ENCODE assay signal across 2 fruit fly cellular contexts in genomic region chr3L:5268485-5268884, dm6.
A peak's percentile ranks its signal among the peaks of the same experiment; 100 is the strongest.
TF ChIP-seq lines count a peak whose summit lies in the region.

No protein-coding gene starts in this region.

- TF ChIP-seq CTCF in whole organism, embryonic (GFP tag; optimal IDR thresholded peaks at IDR 0.05; lab: Kevin White, UChicago): no peak

TF ChIP-seq in whole organism, embryonic, 481 proteins besides CTCF, POLR2A, EP300 and RAD21:
- TF ChIP-seq wor (GFP tag; IDR thresholded peaks at IDR 0.05; lab: Robert Waterston, UW) (no peak), NfI (GFP tag; optimal IDR thresholded peaks at IDR 0.05; lab: Kevin White, UChicago) (no peak), HLH3B (GFP tag; IDR thresholded peaks at IDR 0.05; lab: Robert Waterston, UW) (no peak), CG13894 (tag; optimal IDR thresholded peaks at IDR 0.05; lab: Kevin White, UChicago) (no peak), CG18764 (GFP tag; optimal IDR thresholded peaks at IDR 0.05; lab: Kevin White, UChicago) (no peak), ap (GFP tag; IDR thresholded peaks at IDR 0.05; lab: Robert Waterston, UW) (no peak), Ets65A (GFP tag; lab: Kevin White, UChicago) (peak; percentile 56), CG11456 (GFP tag; IDR thresholded peaks at IDR 0.05; lab: Robert Waterston, UW) (no peak), her (GFP tag; optimal IDR thresholded peaks at IDR 0.05; lab: Kevin White, UChicago) (no peak)
TF ChIP-seq in whole organism, embryonic: peak in this region for 1.

TF ChIP-seq in whole organism, wandering third instar larva, 38 proteins besides CTCF, POLR2A, EP300 and RAD21:
- TF ChIP-seq Hr78 (GFP tag; optimal IDR thresholded peaks at IDR 0.05; lab: Kevin White, UChicago): no peak
- TF ChIP-seq HLH106 (tag; optimal IDR thresholded peaks at IDR 0.05; lab: Kevin White, UChicago): no peak
- TF ChIP-seq Dfd (GFP tag; optimal IDR thresholded peaks at IDR 0.05; lab: Kevin White, UChicago): peak; percentile 95
- TF ChIP-seq ey (GFP tag; optimal IDR thresholded peaks at IDR 0.05; lab: Kevin White, UChicago): no peak
- TF ChIP-seq Abd-B (GFP tag; optimal IDR thresholded peaks at IDR 0.05; lab: Kevin White, UChicago): no peak
TF ChIP-seq in whole organism, wandering third instar larva: peak in this region for 1.

Comparison
In these comparisons a context has a peak if more than half of its experiments do, and no peak if none do; other contexts are left out.
1. Of the 10 proteins assayed by ChIP-seq in both whole organism, embryonic and whole organism, wandering third instar larva: peak only in whole organism, embryonic: none; only in whole organism, wandering third instar larva: Dfd; in both: none; in neither: 9.